Worm (Caenorhabditis elegans): Measurements from ENCODE around the gene R08D7.7.

- TF ChIP-seq nhr-237 (tag; optimal IDR thresholded peaks at IDR 0.05) (no peak), unc-55 (GFP tag; optimal IDR thresholded peaks at IDR 0.05) (no peak), nhr-21 (tag; optimal IDR thresholded peaks at IDR 0.05) (no peak), mab-5 (tag; optimal IDR thresholded peaks at IDR 0.05) (no peak), ztf-11 (tag; optimal IDR thresholded peaks at IDR 0.05) (no peak)
Observed at ce11 chrIII:9001899-9002298, 12.0 kb downstream of the R08D7.7 start, which contains the start of gene rpn-6.2.

All from whole organism, L2 larva.